Worm (Caenorhabditis elegans): ENCODE data around the gene R05A10.3.

The R05A10.3 gene

DNA sequence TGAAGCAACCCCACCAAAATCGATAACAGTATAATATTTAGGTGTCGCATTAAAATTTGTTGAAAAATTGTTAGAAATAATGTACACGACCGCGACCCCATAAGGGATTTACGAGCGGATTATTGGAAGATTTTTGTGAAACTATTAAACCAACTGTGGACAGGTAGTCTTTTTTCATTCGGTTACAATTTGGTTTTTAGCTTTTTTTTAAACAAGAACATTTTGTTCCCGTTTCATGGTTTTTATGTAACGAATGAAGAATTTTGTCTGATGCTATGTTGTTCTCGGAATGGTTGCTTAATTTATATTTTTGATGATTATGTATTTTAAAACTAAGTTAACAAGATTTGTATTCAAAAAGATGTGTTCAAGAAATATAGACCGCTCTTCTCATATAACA is at the start of gene R05A10.3:
TSS of gene R05A10.3 (minus strand) at position 101 of the 400 bp plus-strand sequence.
- no peak for TF ChIP-seq unc-62 (GFP tag; optimal IDR thresholded peaks at IDR 0.05)

DNA sequence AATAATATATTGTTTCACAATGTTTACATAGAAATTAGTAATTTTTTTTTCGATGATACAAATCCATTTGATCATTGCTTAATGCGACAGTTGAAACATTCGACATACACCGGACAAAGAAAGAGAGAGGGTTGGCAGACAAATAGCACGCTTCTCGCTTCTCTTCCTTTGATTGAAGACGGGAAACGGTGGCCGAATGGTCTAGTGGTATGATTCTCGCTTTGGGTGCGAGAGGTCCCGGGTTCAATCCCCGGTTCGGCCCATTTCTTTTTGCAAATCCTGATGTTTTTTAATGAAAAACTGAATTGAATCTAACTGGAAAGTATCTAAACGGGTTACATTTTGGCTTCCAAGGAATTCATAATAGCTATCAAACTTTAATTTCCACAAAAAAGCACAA is 48.6 kb upstream of the R05A10.3 start:
- no peak for TF ChIP-seq unc-62 (GFP tag; optimal IDR thresholded peaks at IDR 0.05)

DNA sequence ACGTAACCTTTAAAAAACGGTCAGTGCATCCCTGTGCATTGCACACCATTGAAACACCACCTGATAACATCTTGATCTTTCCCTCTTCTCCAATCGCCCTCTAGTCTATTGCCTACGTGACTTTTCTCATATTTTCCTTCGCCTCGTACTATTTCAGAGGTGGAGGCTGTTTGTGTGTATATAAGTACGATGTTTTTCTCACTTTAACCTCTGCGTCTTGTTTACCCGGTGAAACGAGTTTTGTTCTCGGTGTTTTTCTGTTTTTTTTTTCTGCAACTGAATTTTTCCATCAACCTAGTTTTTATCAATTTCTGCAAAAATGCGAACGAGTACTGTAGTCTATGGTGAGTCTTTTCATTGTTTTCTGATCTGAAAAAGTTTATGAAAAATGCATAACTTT is 43.4 kb upstream of the R05A10.3 start, which contains the start of gene sqrd-1:
TSS of gene sqrd-1 (plus strand) at position 158 of the 400 bp plus-strand sequence.
- TF ChIP-seq unc-62 (GFP tag; optimal IDR thresholded peaks at IDR 0.05), result no peak

DNA sequence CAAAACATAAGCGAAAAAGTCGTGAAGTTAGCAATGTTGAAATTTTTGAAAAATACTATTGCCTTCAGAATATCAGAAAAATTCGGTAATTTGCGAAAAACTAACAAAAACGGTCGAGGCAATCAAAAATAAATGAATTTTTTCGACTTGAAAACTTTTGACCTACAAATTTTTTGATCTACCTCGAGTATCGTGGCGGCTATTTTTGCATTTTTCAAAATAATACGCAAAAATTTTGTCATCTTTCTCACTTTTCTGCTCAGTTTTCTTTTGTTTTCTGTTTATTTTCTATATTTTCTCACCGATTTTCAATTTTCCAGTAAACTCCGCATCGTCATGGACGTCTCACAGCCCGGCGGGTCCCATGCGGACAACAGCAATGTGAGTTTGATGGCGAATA is 39.5 kb upstream of the R05A10.3 start:
- TF ChIP-seq unc-62 (GFP tag; optimal IDR thresholded peaks at IDR 0.05), result no peak

DNA sequence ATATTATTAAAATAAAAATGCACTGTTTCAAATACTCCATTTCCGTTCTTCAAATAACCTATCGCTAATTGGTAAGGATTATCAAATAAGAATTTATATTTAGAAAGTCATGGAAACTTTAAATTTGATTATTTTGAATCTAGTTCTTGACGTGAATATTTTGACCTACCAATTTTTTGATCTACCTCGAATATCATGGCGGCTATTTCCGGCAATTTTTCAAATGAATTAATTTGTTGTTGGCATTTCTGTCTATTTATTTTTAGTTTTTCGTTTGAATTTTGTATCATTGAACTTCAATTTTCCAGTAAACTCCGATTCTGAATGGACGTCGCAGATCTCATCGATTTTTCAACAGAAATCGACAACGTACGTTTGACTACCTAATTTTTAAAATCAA is 26.9 kb upstream of the R05A10.3 start, which contains the start of gene F02H6.3:
TSS of gene F02H6.3 (plus strand) at position 266 of the 400 bp plus-strand sequence.
- no peak for TF ChIP-seq unc-62 (GFP tag; optimal IDR thresholded peaks at IDR 0.05)

DNA sequence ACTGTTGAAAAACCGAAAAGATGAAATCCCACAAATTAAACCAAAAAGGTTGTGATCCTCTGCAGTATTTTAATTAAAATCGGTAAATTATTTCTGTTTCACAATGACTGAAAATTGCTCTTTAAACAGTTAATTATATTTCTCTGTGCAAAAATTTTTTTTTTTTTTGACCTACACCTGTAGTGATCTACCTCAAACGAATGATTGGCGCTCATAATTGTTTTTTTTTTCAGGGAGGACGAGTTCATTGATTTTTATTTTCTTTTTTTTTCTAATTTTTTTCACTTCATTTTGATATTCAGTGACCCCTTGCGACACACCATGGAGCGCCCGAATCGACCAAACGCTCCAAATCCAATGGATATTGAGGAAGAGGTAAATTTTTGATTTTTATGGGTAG is 19.9 kb upstream of the R05A10.3 start, which contains the start of gene F02H6.2:
TSS of gene F02H6.2 (plus strand) at position 301 of the 400 bp plus-strand sequence.
- no peak for TF ChIP-seq unc-62 (GFP tag; optimal IDR thresholded peaks at IDR 0.05)

DNA sequence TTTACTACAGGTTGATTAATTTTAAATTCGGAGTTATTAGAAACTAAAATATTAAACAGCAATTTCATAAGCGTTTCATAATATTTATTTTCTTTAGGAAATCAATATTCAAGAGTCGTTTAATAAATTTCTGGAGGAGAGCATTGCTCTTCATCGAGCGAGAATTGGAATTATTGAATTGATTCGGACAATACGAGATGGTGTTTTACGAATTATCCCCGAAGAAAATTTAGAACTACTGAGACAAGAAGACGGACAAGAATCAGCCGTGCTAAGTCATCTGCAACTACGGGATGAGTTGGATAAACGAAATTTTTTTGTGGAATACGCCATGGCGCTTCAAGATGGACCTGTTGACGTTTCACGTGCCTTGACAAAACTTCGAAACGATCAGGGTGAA is 18.0 kb upstream of the R05A10.3 start:
- no peak for TF ChIP-seq unc-62 (GFP tag; optimal IDR thresholded peaks at IDR 0.05)

DNA sequence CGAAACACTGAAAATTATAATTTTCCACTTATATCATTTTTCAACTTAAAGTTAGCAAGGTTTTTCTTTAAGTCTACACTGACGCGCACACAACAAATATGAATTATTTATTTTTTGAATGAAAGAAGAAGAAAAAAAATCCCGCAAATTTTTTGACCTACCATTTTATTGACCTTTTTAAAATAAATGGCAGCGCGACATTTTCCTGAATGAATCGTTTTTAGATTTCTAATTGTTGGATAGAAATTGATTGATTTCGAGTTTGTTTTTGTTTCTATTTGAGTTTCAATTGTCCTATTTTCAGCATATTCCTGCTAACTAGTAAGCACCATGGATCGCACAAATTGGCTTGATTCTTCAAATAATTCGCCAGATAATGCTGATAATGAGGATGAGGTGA is 16.9 kb upstream of the R05A10.3 start, which contains the start of gene K01G12.3:
TSS of gene K01G12.3 (plus strand) at position 301 of the 400 bp plus-strand sequence.
- no peak for TF ChIP-seq unc-62 (GFP tag; optimal IDR thresholded peaks at IDR 0.05)

DNA sequence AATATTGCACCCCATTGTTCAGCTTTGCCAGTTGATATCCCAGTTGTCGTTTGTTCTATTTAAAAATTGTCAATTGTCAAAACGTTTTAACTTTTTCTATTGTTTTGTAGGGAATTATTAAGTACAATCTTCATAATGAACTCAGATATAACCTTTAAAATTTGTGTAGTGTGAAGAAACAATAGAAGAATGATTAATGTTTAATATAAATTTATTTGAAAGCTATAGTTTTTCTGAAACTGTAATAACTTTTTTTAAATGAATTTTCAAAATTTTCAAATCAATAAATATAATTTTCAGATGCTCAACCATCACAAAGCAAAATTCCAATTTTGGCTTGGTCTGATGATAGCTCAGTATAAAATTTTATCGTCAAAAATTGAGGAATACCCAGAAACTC is 15.6 kb upstream of the R05A10.3 start, which contains the start of gene K01G12.22:
TSS of gene K01G12.22 (plus strand) at position 301 of the 400 bp plus-strand sequence.
- no peak for TF ChIP-seq unc-62 (GFP tag; optimal IDR thresholded peaks at IDR 0.05)

DNA sequence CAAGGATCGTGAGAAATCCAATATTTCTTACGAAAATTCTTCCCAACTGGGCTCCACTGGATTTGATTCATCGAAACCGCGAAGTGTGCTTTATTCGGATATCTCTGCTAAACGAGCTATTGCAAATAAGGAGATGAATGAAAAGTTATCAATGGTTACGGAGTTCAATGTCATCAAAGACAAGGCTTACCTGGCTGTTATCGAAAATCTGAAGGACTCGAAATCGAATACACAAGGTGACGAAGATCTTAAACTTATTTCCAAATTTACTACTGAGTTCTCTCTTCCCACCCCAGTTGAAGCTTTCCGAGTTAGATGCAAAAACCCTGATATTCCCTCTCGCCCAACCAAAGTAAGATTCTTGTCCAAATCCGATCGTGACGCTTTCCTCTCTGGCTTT is 10.0 kb upstream of the R05A10.3 start:
- TF ChIP-seq unc-62 (GFP tag; optimal IDR thresholded peaks at IDR 0.05), result no peak

DNA sequence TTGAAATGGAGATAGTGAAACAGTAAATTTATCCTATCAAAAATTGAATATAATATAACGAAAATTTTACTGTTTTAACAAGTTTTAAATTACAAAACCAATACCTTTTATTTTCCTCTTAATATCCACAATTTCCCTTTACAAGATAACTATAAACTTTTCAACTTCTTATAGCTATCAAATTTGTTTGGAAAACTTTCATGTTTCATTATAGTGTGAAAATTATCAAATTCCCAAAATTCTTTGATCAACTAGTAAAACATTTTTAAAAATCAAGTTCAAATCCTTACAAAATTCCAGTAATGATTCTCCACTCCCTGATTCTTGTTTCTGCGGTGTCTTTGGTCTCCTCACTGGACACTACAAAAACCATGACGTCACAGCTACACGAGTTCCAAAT is 5.8 kb upstream of the R05A10.3 start, which contains the start of gene R05A10.1:
TSS of gene R05A10.1 (plus strand) at position 301 of the 400 bp plus-strand sequence.
- no peak for TF ChIP-seq unc-62 (GFP tag; optimal IDR thresholded peaks at IDR 0.05)

DNA sequence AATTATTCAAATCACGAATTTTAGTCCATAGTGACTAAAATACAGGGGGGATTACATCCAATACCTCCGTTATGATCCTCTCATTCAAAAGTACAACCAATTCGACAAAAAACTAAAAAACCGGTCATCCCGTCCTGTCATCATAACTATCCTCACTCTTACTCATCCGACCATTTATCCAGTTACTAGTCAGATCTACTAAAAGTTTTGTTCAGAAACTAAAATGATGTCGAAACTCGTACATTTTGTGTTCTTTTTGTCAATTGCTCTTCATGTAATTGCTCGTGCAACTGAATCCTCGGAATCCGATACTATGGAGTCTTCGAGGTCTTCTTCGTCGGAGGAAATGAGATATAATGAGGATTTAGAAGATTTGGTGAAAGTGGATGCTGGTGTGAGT is 785 bp upstream of the R05A10.3 start, which contains the start of gene R05A10.2:
TSS of gene R05A10.2 (plus strand) at position 214 of the 400 bp plus-strand sequence.
- no peak for TF ChIP-seq unc-62 (GFP tag; optimal IDR thresholded peaks at IDR 0.05)

DNA sequence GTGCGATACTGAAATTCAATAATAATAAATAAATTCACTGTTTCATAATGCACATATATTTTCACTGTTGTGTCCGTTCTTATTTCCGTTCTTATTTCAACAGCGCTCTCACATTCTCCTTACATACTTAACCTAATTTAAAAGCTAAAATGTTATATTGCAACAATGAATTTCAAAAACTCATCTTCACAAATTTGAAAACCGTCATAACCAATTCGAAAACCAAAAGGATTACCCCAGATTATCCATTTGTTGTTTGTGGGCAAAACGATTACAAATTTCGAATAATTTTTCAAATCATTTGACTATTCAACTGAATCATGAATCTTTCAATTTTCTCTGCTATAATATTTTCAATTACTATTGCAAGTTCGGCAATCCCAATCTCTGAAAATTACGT is 4.1 kb downstream of the R05A10.3 start, which contains the start of gene R05A10.4:
TSS of gene R05A10.4 (plus strand) at position 301 of the 400 bp plus-strand sequence.
- TF ChIP-seq unc-62 (GFP tag; optimal IDR thresholded peaks at IDR 0.05), result no peak

DNA sequence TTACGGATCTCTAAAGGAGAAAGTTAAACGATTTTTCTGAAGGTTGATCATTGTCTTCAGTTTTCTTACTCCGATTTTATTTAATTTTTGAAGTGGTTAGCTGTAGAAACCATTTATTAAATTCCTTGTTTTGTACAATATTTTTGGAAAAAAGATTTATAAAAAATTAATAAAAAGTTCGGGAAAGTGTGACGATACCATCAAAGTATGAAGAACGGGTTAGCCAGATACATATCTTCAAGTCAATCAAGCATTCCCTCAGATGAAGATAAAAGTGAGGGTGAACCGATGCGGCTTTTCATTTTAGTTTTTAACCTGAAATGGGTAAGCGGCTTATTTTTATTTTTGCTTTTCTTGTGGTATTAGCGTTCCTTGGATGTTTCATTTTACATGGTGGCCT is 10.8 kb downstream of the R05A10.3 start, which contains the start of gene R05A10.6:
TSS of gene R05A10.6 (plus strand) at position 301 of the 400 bp plus-strand sequence.
- no peak for TF ChIP-seq unc-62 (GFP tag; optimal IDR thresholded peaks at IDR 0.05)

DNA sequence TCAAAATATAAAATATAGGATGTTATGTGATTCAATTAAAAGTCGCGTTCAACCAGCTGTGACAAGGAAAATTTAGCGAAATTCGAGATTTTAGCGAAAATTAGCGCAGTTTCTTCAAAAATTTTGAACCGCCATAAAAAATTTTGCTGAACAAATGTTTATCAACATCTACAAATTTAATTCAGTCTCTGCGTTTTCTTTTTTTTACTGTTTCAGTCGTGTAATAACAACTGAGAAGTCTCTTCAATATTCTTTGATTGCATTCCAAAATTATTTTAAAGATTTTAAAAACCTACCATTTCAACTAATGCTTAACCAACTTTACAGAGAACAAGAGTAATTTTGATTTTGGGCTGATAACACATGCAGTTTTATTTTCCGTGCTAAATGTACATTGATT is 12.2 kb downstream of the R05A10.3 start:
- no peak for TF ChIP-seq unc-62 (GFP tag; optimal IDR thresholded peaks at IDR 0.05)

DNA sequence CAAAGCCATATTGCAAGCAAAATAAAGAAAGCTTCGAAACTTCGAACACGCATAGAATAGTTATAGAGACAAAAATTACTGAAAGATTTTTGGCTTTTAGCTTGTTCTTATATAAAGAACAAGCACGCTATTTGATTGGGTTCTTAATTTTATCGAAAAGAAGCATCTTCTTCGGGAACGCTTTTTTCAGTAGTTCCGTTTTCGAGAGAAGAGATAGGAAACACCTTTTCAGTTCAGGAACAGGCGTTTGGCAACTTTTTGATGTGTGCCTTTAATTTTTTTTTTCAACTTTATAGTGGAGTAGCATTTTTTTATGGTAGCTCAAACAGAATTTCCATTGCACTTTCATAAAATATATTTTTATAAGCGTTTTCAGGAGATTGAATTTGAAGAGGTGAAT is 13.5 kb downstream of the R05A10.3 start, which contains the start of gene R05A10.7:
TSS of gene R05A10.7 (minus strand) at position 101 of the 400 bp plus-strand sequence.
- TF ChIP-seq unc-62 (GFP tag; optimal IDR thresholded peaks at IDR 0.05), result no peak

DNA sequence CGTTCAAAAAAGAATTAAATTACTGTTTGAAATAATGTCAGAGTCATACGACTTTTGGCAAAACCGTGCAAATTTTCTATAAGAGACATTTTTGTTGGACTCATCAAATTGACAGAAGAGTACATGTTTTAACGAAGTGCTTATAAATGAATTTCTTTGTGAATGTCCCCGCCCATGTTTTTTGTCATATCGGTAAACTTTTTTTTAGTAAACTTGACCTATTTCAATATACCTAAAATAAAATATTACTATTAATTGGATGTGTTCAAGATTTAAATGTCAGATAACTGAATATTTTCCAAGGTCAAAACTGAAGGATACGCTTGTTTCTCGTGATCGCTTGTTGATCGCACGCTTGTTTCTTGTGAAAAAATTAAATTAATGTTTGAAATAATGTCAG is 18.2 kb downstream of the R05A10.3 start, which contains the start of gene R05A10.8:
TSS of gene R05A10.8 (minus strand) at position 101 of the 400 bp plus-strand sequence.
- TF ChIP-seq unc-62 (GFP tag; optimal IDR thresholded peaks at IDR 0.05), result no peak

Measured in whole organism, dauer.